Worm (Caenorhabditis elegans) whole organism, L3 larva: ENCODE measurements around the gene mec-1.

Experiments
- ceh-9 ChIP-seq: sonication (generic microtip); optimal IDR thresholded peaks from 2 replicates; lab custom pipeline; 2018; ENCODE audit warnings: missing biosample characterization, missing genetic modification characterization
- egl-27 ChIP-seq: sonication (generic microtip); optimal IDR thresholded peaks from 4 replicates; lab custom pipeline; 2017; ENCODE audit warnings: missing biosample characterization, missing genetic modification reagents, missing genetic modification characterization
- elt-2 ChIP-seq: sonication (generic microtip); optimal IDR thresholded peaks from 2 replicates; lab custom pipeline; 2016; ENCODE audit warnings: missing genetic modification reagents, mild to moderate bottlenecking, missing genetic modification characterization, missing compliant biosample characterization
- lin-15B ChIP-seq: fragments of 150-350 bp; optimal IDR thresholded peaks from 2 replicates; lab custom pipeline; 2014; ENCODE audit warnings: missing biosample characterization, missing genetic modification characterization
- nfya-1 ChIP-seq: sonication (generic microtip); optimal IDR thresholded peaks from 2 replicates; lab custom pipeline; 2017; ENCODE audit warnings: missing genetic modification characterization, mild to moderate bottlenecking, missing compliant biosample characterization, antibody characterized with exemption, moderate library complexity; ENCODE audit not compliant: insufficient read depth
- nhr-11 ChIP-seq: fragments of 150-350 bp; optimal IDR thresholded peaks from 2 replicates; lab custom pipeline; 2014; ENCODE audit warnings: missing biosample characterization, missing genetic modification characterization
- nhr-237 ChIP-seq: fragments of 150-350 bp; optimal IDR thresholded peaks from 2 replicates; lab custom pipeline; 2014; ENCODE audit warnings: missing biosample characterization, missing genetic modification characterization
- pqm-1 ChIP-seq: fragments of 150-350 bp; optimal IDR thresholded peaks from 2 replicates; lab custom pipeline; 2017; ENCODE audit warnings: missing biosample characterization, missing genetic modification characterization, inconsistent platforms
- unc-39 ChIP-seq: sonication (generic microtip); optimal IDR thresholded peaks from 4 replicates; lab custom pipeline; 2017; ENCODE audit warnings: missing biosample characterization, missing genetic modification characterization
- ztf-11 ChIP-seq: fragments of 150-350 bp; optimal IDR thresholded peaks from 2 replicates; lab custom pipeline; 2014; ENCODE audit warnings: missing biosample characterization, missing genetic modification characterization
- ztf-4 ChIP-seq: fragments of 150-350 bp; optimal IDR thresholded peaks from 2 replicates; lab custom pipeline; 2014; ENCODE audit warnings: missing biosample characterization, missing genetic modification characterization

DNA sequence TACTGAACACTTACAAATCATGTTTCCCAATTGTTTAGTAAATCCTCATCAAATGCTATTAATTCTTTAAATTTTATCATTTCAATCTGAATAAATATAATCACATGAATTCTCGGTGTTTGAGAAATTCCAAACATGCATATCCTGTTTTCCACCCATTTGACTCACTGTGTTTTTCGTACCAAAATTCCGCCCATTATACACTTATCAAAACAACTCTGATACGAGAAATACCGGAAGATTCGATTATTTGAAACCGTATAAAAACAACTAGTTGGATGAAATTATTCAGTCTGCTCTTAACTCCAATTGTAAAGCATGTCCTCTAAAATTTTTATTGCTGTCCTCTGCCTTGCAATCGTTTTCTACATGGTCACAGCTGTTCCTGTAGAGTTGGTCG lies 8.1 kb upstream of the mec-1 start, which contains the start of gene Y57E12B.1:
- TF ChIP-seq elt-2 (no peak), pqm-1 (tag; lab: Kevin White, UChicago) (no peak), ztf-11 (no peak), egl-27 (tag; lab: Kevin White, UChicago) (no peak), unc-39 (no peak), nfya-1 (tag; lab: Kevin White, UChicago) (no peak), ceh-9 (no peak), nhr-237 (tag; lab: Kevin White, UChicago) (no peak), nhr-11 (tag; lab: Kevin White, UChicago) (no peak), lin-15B (no peak), ztf-4 (tag; lab: Kevin White, UChicago) (no peak)
